Fruit fly (Drosophila melanogaster) whole organism, pupa: ENCODE measurements around the gene amon.

Experiments used
- CG10348 ChIP-seq: fragments of 200-800 bp; sonication (Bioruptor generic); IDR thresholded peaks from 2 replicates; pipeline ENCODE4 v1.3.6; 2022; ENCODE audit warnings: missing biosample characterization, missing genetic modification characterization
- CG12605 ChIP-seq: fragments of 200-800 bp; sonication (Bioruptor generic); IDR thresholded peaks from 2 replicates; pipeline ENCODE4 v1.3.6; 2022; ENCODE audit warnings: missing biosample characterization, missing genetic modification characterization
- CG13204 ChIP-seq: fragments of 200-800 bp; sonication (Bioruptor generic); optimal IDR thresholded peaks from 2 replicates; lab custom pipeline; 2018; ENCODE audit warnings: missing biosample characterization, mild to moderate bottlenecking, missing genetic modification characterization, moderate library complexity
- CG14655 ChIP-seq: fragments of 200-800 bp; sonication (Bioruptor generic); optimal IDR thresholded peaks from 3 replicates; lab custom pipeline; 2017; ENCODE audit warnings: mild to moderate bottlenecking, missing biosample characterization, missing genetic modification reagents, missing genetic modification characterization
- CG15710 ChIP-seq: fragments of 200-800 bp; sonication (Bioruptor generic); optimal IDR thresholded peaks from 2 replicates; lab custom pipeline; 2018; ENCODE audit warnings: missing biosample characterization, mild to moderate bottlenecking, missing genetic modification characterization, moderate library complexity
- CG17806 ChIP-seq: fragments of 200-800 bp; sonication (Bioruptor generic); optimal IDR thresholded peaks from 2 replicates; lab custom pipeline; 2018; ENCODE audit warnings: missing biosample characterization, mild to moderate bottlenecking, missing genetic modification characterization, moderate library complexity
- CG32121 ChIP-seq: fragments of 200-800 bp; sonication (Bioruptor generic); IDR thresholded peaks from 2 replicates; pipeline ENCODE4 v1.3.6; 2022; ENCODE audit warnings: missing biosample characterization, missing genetic modification characterization
- CG34367 ChIP-seq: fragments of 200-800 bp; sonication (Bioruptor generic); optimal IDR thresholded peaks from 2 replicates; lab custom pipeline; 2018; ENCODE audit warnings: missing biosample characterization, mild to moderate bottlenecking, missing genetic modification characterization
- CG4496 ChIP-seq: fragments of 200-800 bp; sonication (Bioruptor generic); IDR thresholded peaks from 3 replicates; pipeline ENCODE4 v1.3.6; 2022; ENCODE audit warnings: missing biosample characterization, missing genetic modification characterization
- CG8159 ChIP-seq: fragments of 200-800 bp; sonication (Bioruptor generic); optimal IDR thresholded peaks from 3 replicates; lab custom pipeline; 2018; ENCODE audit warnings: missing biosample characterization, mild to moderate bottlenecking, missing genetic modification characterization, moderate library complexity
- CG8301 ChIP-seq: fragments of 200-800 bp; sonication (Bioruptor generic); optimal IDR thresholded peaks from 2 replicates; lab custom pipeline; 2018; ENCODE audit warnings: missing biosample characterization, mild to moderate bottlenecking, missing genetic modification characterization
- CG9948 ChIP-seq: fragments of 200-800 bp; sonication (Bioruptor generic); optimal IDR thresholded peaks from 2 replicates; lab custom pipeline; 2018; ENCODE audit warnings: missing biosample characterization, mild to moderate bottlenecking, missing genetic modification characterization, moderate library complexity
- D1 ChIP-seq: fragments of 200-800 bp; sonication (Bioruptor generic); optimal IDR thresholded peaks from 2 replicates; lab custom pipeline; 2018; ENCODE audit warnings: missing biosample characterization, mild to moderate bottlenecking, missing genetic modification characterization, moderate library complexity
- EcR ChIP-seq: fragments of 200-800 bp; sonication (Bioruptor generic); optimal IDR thresholded peaks from 3 replicates; lab custom pipeline; 2019; ENCODE audit warnings: missing biosample characterization, missing genetic modification characterization, mild to moderate bottlenecking, moderate library complexity, missing genetic modification reagents
- Ets98B ChIP-seq: fragments of 200-800 bp; sonication (Bioruptor generic); IDR thresholded peaks from 2 replicates; pipeline ENCODE4 v1.3.6; 2022; ENCODE audit warnings: missing biosample characterization, missing genetic modification characterization
- Pif1A ChIP-seq: fragments of 200-800 bp; sonication (Bioruptor generic); optimal IDR thresholded peaks from 3 replicates; lab custom pipeline; 2016; ENCODE audit warnings: missing biosample characterization, missing genetic modification characterization
- Pif1B ChIP-seq: fragments of 200-800 bp; sonication (Bioruptor generic); optimal IDR thresholded peaks from 3 replicates; lab custom pipeline; 2016; ENCODE audit warnings: missing biosample characterization, missing genetic modification characterization
- Snoo ChIP-seq: fragments of 200-800 bp; sonication (Bioruptor generic); optimal IDR thresholded peaks from 3 replicates; lab custom pipeline; 2017; ENCODE audit warnings: missing biosample characterization, mild to moderate bottlenecking, missing genetic modification characterization, inconsistent platforms
- fd96Ca ChIP-seq: fragments of 200-800 bp; sonication (Bioruptor generic); IDR thresholded peaks from 3 replicates; pipeline ENCODE4 v1.3.6; 2022; ENCODE audit warnings: missing biosample characterization, missing genetic modification characterization
- gl ChIP-seq: fragments of 200-800 bp; sonication (Bioruptor generic); optimal IDR thresholded peaks from 2 replicates; lab custom pipeline; 2018; ENCODE audit warnings: missing biosample characterization, mild to moderate bottlenecking, missing genetic modification characterization
- rn ChIP-seq: fragments of 200-800 bp; sonication (Bioruptor generic); IDR thresholded peaks from 2 replicates; pipeline ENCODE4 v1.3.6; 2022; ENCODE audit warnings: missing biosample characterization, missing genetic modification characterization

amon gene

dm6 chr3R:26714109-26714576, at the start of gene amon:
Gene amon (minus strand): TSS chr3R:26714159.
- TF ChIP-seq CG32121 (peak; percentile 98), CG10348 (peak; percentile 93), CG13204 (GFP tag; lab: Kevin White, UChicago) (peak; percentile 91), fd96Ca (GFP tag; lab: Robert Waterston, UW) (peak; percentile 99), D1 (tag; lab: Kevin White, UChicago) (no peak), Snoo (tag; lab: Kevin White, UChicago) (peak; percentile 94), CG4496 (peak; percentile 99), CG12605 (GFP tag; lab: Robert Waterston, UW) (peak; percentile 96), Pif1A (peak; percentile 97), rn (peak; percentile 96), Ets98B (GFP tag; lab: Robert Waterston, UW) (peak; percentile 98), EcR (no peak), CG14655 (peak; percentile 94), Pif1B (GFP tag; lab: Kevin White, UChicago) (peak; percentile 93), CG34367 (tag; lab: Kevin White, UChicago) (peak; percentile 95), CG8301 (tag; lab: Kevin White, UChicago) (peak; percentile 94), CG8159 (tag; lab: Kevin White, UChicago) (peak; percentile 96), CG17806 (tag; lab: Kevin White, UChicago) (peak; percentile 95), gl (tag; lab: Kevin White, UChicago) (peak; percentile 94), CG9948 (tag; lab: Kevin White, UChicago) (peak; percentile 93), CG15710 (peak; percentile 97)

- TF ChIP-seq gl (tag; lab: Kevin White, UChicago), result no peak
- no peak for TF ChIP-seq CG9948 (tag; lab: Kevin White, UChicago)
- no peak for TF ChIP-seq CG17806 (tag; lab: Kevin White, UChicago)
- no peak for TF ChIP-seq CG32121
- TF ChIP-seq Ets98B (GFP tag; lab: Robert Waterston, UW), result no peak
- no peak for TF ChIP-seq Pif1A
- TF ChIP-seq CG13204 (GFP tag; lab: Kevin White, UChicago), result no peak
- TF ChIP-seq rn, result no peak
- no peak for TF ChIP-seq EcR
- TF ChIP-seq CG12605 (GFP tag; lab: Robert Waterston, UW), result no peak
- no peak for TF ChIP-seq CG14655
- TF ChIP-seq fd96Ca (GFP tag; lab: Robert Waterston, UW), result no peak
- TF ChIP-seq Snoo (tag; lab: Kevin White, UChicago), result no peak
- TF ChIP-seq CG8301 (tag; lab: Kevin White, UChicago), result no peak
- TF ChIP-seq CG34367 (tag; lab: Kevin White, UChicago), result no peak
- no peak for TF ChIP-seq Pif1B (GFP tag; lab: Kevin White, UChicago)
- TF ChIP-seq CG8159 (tag; lab: Kevin White, UChicago), result no peak
These were observed 47.7 kb upstream of the amon start for dm6 chr3R:26761695-26762094.

dm6 chr3R:26737310-26737709, 23.4 kb upstream of the amon start, which contains the start of gene CG14247:
Gene CG14247 (plus strand): TSS chr3R:26737610.
- TF ChIP-seq Pif1B (GFP tag; lab: Kevin White, UChicago), result no peak
- TF ChIP-seq CG4496, result no peak
- no peak for TF ChIP-seq CG34367 (tag; lab: Kevin White, UChicago)
- no peak for TF ChIP-seq CG32121

dm6 chr3R:26736207-26736606, 22.2 kb upstream of the amon start, which contains the start of gene CG6403:
Gene CG6403 (minus strand): TSS chr3R:26736307.
- no peak for TF ChIP-seq EcR
- TF ChIP-seq CG9948 (tag; lab: Kevin White, UChicago), result no peak
- no peak for TF ChIP-seq Pif1A
- TF ChIP-seq CG32121, result no peak
- TF ChIP-seq fd96Ca (GFP tag; lab: Robert Waterston, UW), result no peak
- no peak for TF ChIP-seq Pif1B (GFP tag; lab: Kevin White, UChicago)
- TF ChIP-seq Snoo (tag; lab: Kevin White, UChicago), result no peak
- no peak for TF ChIP-seq CG15710
- TF ChIP-seq CG34367 (tag; lab: Kevin White, UChicago), result no peak
- TF ChIP-seq CG17806 (tag; lab: Kevin White, UChicago), result no peak
- no peak for TF ChIP-seq CG13204 (GFP tag; lab: Kevin White, UChicago)
- no peak for TF ChIP-seq CG8301 (tag; lab: Kevin White, UChicago)
- no peak for TF ChIP-seq CG14655
- TF ChIP-seq CG12605 (GFP tag; lab: Robert Waterston, UW), result no peak
- TF ChIP-seq CG8159 (tag; lab: Kevin White, UChicago), result no peak
- no peak for TF ChIP-seq CG4496
- no peak for TF ChIP-seq Ets98B (GFP tag; lab: Robert Waterston, UW)
- no peak for TF ChIP-seq D1 (tag; lab: Kevin White, UChicago)
- TF ChIP-seq rn, result no peak

dm6 chr3R:26728427-26728826, 14.5 kb upstream of the amon start, which contains the start of gene CG14245:
Gene CG14245 (plus strand): TSS chr3R:26728727.
- no peak for TF ChIP-seq CG15710
- no peak for TF ChIP-seq gl (tag; lab: Kevin White, UChicago)
- no peak for TF ChIP-seq CG13204 (GFP tag; lab: Kevin White, UChicago)
- TF ChIP-seq D1 (tag; lab: Kevin White, UChicago), result no peak
- no peak for TF ChIP-seq CG34367 (tag; lab: Kevin White, UChicago)
- no peak for TF ChIP-seq Snoo (tag; lab: Kevin White, UChicago)
- TF ChIP-seq rn, result no peak
- no peak for TF ChIP-seq CG17806 (tag; lab: Kevin White, UChicago)
- no peak for TF ChIP-seq CG8159 (tag; lab: Kevin White, UChicago)
- no peak for TF ChIP-seq CG4496
- TF ChIP-seq CG14655, result no peak
- TF ChIP-seq EcR, result no peak
- TF ChIP-seq CG12605 (GFP tag; lab: Robert Waterston, UW), result no peak
- TF ChIP-seq CG8301 (tag; lab: Kevin White, UChicago), result no peak
- TF ChIP-seq Ets98B (GFP tag; lab: Robert Waterston, UW), result no peak
- TF ChIP-seq CG10348, result no peak
- TF ChIP-seq Pif1A, result no peak
- no peak for TF ChIP-seq CG32121

- TF ChIP-seq Pif1A (no peak), rn (no peak), CG10348 (no peak), Snoo (tag; lab: Kevin White, UChicago) (no peak), Ets98B (GFP tag; lab: Robert Waterston, UW) (no peak), CG17806 (tag; lab: Kevin White, UChicago) (no peak), gl (tag; lab: Kevin White, UChicago) (no peak), CG13204 (GFP tag; lab: Kevin White, UChicago) (no peak), CG8159 (tag; lab: Kevin White, UChicago) (no peak), CG32121 (no peak), CG4496 (no peak)
These were observed 13.1 kb upstream of the amon start, which contains the start of gene CG14246 for dm6 chr3R:26727014-26727413. Gene CG14246 (plus strand): TSS chr3R:26727314.
